Fruit fly (Drosophila melanogaster): Measurements from ENCODE around the gene Bka.

The Bka gene

dm6 chr2L:9911783-9912182 lies 16.7 kb downstream of the Bka start (continued):
- peak; percentile 32 for TF ChIP-seq CG12769 (tag; optimal IDR thresholded peaks at IDR 0.05)
- TF ChIP-seq jumu (GFP tag; optimal IDR thresholded peaks at IDR 0.05), result peak; percentile 19
- TF ChIP-seq sr (GFP tag; IDR thresholded peaks at IDR 0.05), result no peak
- TF ChIP-seq H2.0 (GFP tag; IDR thresholded peaks at IDR 0.05), result no peak
- no peak for TF ChIP-seq CG31441 (GFP tag; IDR thresholded peaks at IDR 0.05)
- TF ChIP-seq CG9932 (GFP tag; IDR thresholded peaks at IDR 0.05), result peak; percentile 54
- TF ChIP-seq CG1603 (tag; optimal IDR thresholded peaks at IDR 0.05), result peak; percentile 8
- no peak for TF ChIP-seq CG9817 (tag; optimal IDR thresholded peaks at IDR 0.05)
- TF ChIP-seq CG11456 (GFP tag; IDR thresholded peaks at IDR 0.05), result 0 out of 3 replicates have a peak, but pooled peaks have one; percentile 34
- TF ChIP-seq luna (GFP tag; optimal IDR thresholded peaks at IDR 0.05), result no peak
- no peak for TF ChIP-seq CG9609 (GFP tag; optimal IDR thresholded peaks at IDR 0.05)
- no peak for TF ChIP-seq croc (GFP tag; conservative IDR thresholded peaks at IDR 0.05)
- no peak for TF ChIP-seq wdn (GFP tag; IDR thresholded peaks at IDR 0.05)
- TF ChIP-seq CG4854 (GFP tag; optimal IDR thresholded peaks at IDR 0.05), result no peak
- no peak for TF ChIP-seq br (optimal IDR thresholded peaks at IDR 0.05)
- TF ChIP-seq Fer2 (tag; optimal IDR thresholded peaks at IDR 0.05), result no peak
- no peak for TF ChIP-seq ato (GFP tag; IDR thresholded peaks at IDR 0.05; ENCODE audit: partially characterized antibody)
- TF ChIP-seq CG15514 (GFP tag; optimal IDR thresholded peaks at IDR 0.05), result peak; percentile 34
- no peak for TF ChIP-seq twi (tag; optimal IDR thresholded peaks at IDR 0.05)
- peak; percentile 7 for TF ChIP-seq sug (tag; optimal IDR thresholded peaks at IDR 0.05)
- no peak for TF ChIP-seq Mes4 (GFP tag; optimal IDR thresholded peaks at IDR 0.05)
- TF ChIP-seq CG1233 (GFP tag; optimal IDR thresholded peaks at IDR 0.05), result no peak
- TF ChIP-seq Hmr (GFP tag; optimal IDR thresholded peaks at IDR 0.05), result peak; percentile 3
- peak; percentile 81 for TF ChIP-seq row (GFP tag; IDR thresholded peaks at IDR 0.05)
- TF ChIP-seq dysf (GFP tag; IDR thresholded peaks at IDR 0.05), result peak; percentile 13; the same call in 1 of the 3 replicates
- TF ChIP-seq CG3407 (GFP tag; optimal IDR thresholded peaks at IDR 0.05), result no peak
- no peak for TF ChIP-seq CG6854 (GFP tag; optimal IDR thresholded peaks at IDR 0.05)
- no peak for TF ChIP-seq wor (GFP tag; IDR thresholded peaks at IDR 0.05)
- no peak for TF ChIP-seq oc (tag; optimal IDR thresholded peaks at IDR 0.05)
- TF ChIP-seq HLH54F (GFP tag; optimal IDR thresholded peaks at IDR 0.05), result no peak
- no peak for TF ChIP-seq CG31365 (tag; optimal IDR thresholded peaks at IDR 0.05)
- no peak for TF ChIP-seq CG30020 (tag; optimal IDR thresholded peaks at IDR 0.05)
- no peak for TF ChIP-seq CG31224 (GFP tag; IDR thresholded peaks at IDR 0.05)
- no peak for TF ChIP-seq Atf3 (GFP tag; optimal IDR thresholded peaks at IDR 0.05)
- no peak for TF ChIP-seq CG12155 (GFP tag; optimal IDR thresholded peaks at IDR 0.05)
- TF ChIP-seq ssp (GFP tag; IDR thresholded peaks at IDR 0.05), result no peak
- TF ChIP-seq CG5245 (GFP tag; optimal IDR thresholded peaks at IDR 0.05), result no peak
- TF ChIP-seq Sry-δ (GFP tag; optimal IDR thresholded peaks at IDR 0.05), result no peak
- peak; percentile 24 for TF ChIP-seq ara (GFP tag; IDR thresholded peaks at IDR 0.05)
- no peak for TF ChIP-seq Max (GFP tag; optimal IDR thresholded peaks at IDR 0.05)
- TF ChIP-seq Bdp1 (GFP tag; optimal IDR thresholded peaks at IDR 0.05), result no peak

- TF ChIP-seq CG30020 (tag; optimal IDR thresholded peaks at IDR 0.05) (peak; percentile 56), Lhr (GFP tag; optimal IDR thresholded peaks at IDR 0.05) (peak; percentile 26), Ets65A (GFP tag) (peak; percentile 33), ATbp (GFP tag; optimal IDR thresholded peaks at IDR 0.05) (no peak), YL-1 (GFP tag; optimal IDR thresholded peaks at IDR 0.05) (peak; percentile 52), CG12659 (GFP tag; optimal IDR thresholded peaks at IDR 0.05) (peak; percentile 60), Aef1 (GFP tag; IDR thresholded peaks at IDR 0.05) (no peak), CG34422 (GFP tag; IDR thresholded peaks at IDR 0.05) (0 out of 3 replicates have a peak, but pooled peaks have one; percentile 25), Myb (GFP tag; optimal IDR thresholded peaks at IDR 0.05) (peak; percentile 6), sug (tag; optimal IDR thresholded peaks at IDR 0.05) (peak; percentile 9), trem (tag; optimal IDR thresholded peaks at IDR 0.05) (peak; percentile 75), CG4617 (GFP tag; optimal IDR thresholded peaks at IDR 0.05; ENCODE audit: borderline replicate concordance) (peak; percentile 30), gcm (GFP tag; optimal IDR thresholded peaks at IDR 0.05) (peak; percentile 13), CG16813 (GFP tag; IDR thresholded peaks at IDR 0.05; ENCODE audit: partially characterized antibody) (0 out of 3 replicates have a peak, but pooled peaks have one; percentile 1)
Measured at dm6 chr2L:9912570-9913260, 17.6 kb downstream of the Bka start, which contains the start of the genes Etl1 and Srp54. Gene Etl1, minus strand, starts transcription at chr2L:9912608. Gene Srp54, plus strand, starts transcription at chr2L:9912911.
